Worm (Caenorhabditis elegans) whole organism, L2 larva: Measurements from ENCODE around the gene fask-1.

Source experiments
- F13H6.1 ChIP-seq: sonication (generic microtip); optimal IDR thresholded peaks from 2 replicates; lab custom pipeline; 2016; ENCODE audit warnings: missing genetic modification characterization, missing compliant biosample characterization
- alr-1 ChIP-seq: fragments of 150-350 bp; optimal IDR thresholded peaks from 2 replicates; lab custom pipeline; 2014; ENCODE audit warnings: missing biosample characterization, missing genetic modification characterization
- skn-1 ChIP-seq: sonication (generic microtip); optimal IDR thresholded peaks from 2 replicates; lab custom pipeline; 2017; ENCODE audit warnings: missing biosample characterization, missing genetic modification characterization

DNA sequence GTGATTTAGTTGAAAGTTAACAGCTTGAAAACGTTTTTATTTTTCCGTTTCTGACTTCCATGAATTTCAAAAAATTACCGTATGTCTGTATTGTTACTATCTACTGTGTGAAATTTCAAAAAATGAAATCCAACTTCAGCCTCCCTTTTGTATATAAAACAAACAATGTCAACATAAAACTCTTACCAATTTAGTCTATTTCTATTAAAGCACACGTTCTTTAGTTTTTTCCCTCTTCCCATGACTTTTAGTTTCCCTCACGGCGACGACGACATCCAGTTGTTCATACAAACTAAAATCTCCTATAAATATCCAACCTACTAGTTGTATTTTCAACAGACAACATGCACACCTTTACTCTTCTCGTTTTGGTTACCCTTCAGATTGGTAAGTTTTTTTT is 41.2 kb upstream of the fask-1 start, which contains the start of gene scl-3:
- TF ChIP-seq alr-1, result no peak
- TF ChIP-seq skn-1 (tag; lab: Kevin White, UChicago), result no peak
- TF ChIP-seq F13H6.1 (tag; lab: Kevin White, UChicago), result no peak
